Worm (Caenorhabditis elegans) whole organism, L1 larva: Measurements from ENCODE around the gene cpr-3.

ENCODE experiments used
- C34B4.2 ChIP-seq: sonication (generic microtip); optimal IDR thresholded peaks from 2 replicates; lab custom pipeline; 2017; ENCODE audit warnings: mild to moderate bottlenecking, missing genetic modification characterization, missing compliant biosample characterization
- alr-1 ChIP-seq: fragments of 200-800 bp; sonication (Bioruptor generic); optimal IDR thresholded peaks from 2 replicates; lab custom pipeline; 2018; ENCODE audit warnings: borderline replicate concordance, mild to moderate bottlenecking, missing genetic modification characterization, missing compliant biosample characterization
- aly-2 ChIP-seq: fragments of 150-350 bp; optimal IDR thresholded peaks from 2 replicates; lab custom pipeline; 2014; ENCODE audit warnings: missing biosample characterization, missing genetic modification characterization
- blmp-1 ChIP-seq: fragments of 150-350 bp; optimal IDR thresholded peaks from 2 replicates; lab custom pipeline; 2014; ENCODE audit warnings: missing biosample characterization, missing genetic modification characterization
- ceh-63 ChIP-seq: fragments of 200-800 bp; sonication (Bioruptor generic); optimal IDR thresholded peaks from 2 replicates; lab custom pipeline; 2018; ENCODE audit warnings: mild to moderate bottlenecking, missing genetic modification characterization, missing compliant biosample characterization
- ceh-82 ChIP-seq, 3 experiments: fragments of 150-350 bp in 1 of 3; sonication (generic microtip) in 2 of 3; optimal IDR thresholded peaks; 2 replicates each; lab custom pipeline; 2014 to 2017; ENCODE audit warnings: missing biosample characterization in 3 of 3, missing genetic modification characterization in 3 of 3
- ceh-90 ChIP-seq: sonication (generic microtip); optimal IDR thresholded peaks from 2 replicates; lab custom pipeline; 2016; ENCODE audit warnings: missing genetic modification characterization, missing compliant biosample characterization
- ces-1 ChIP-seq: fragments of 150-350 bp; optimal IDR thresholded peaks from 2 replicates; lab custom pipeline; 2014; ENCODE audit warnings: missing biosample characterization, missing genetic modification reagents, missing genetic modification characterization
- dpl-1 ChIP-seq, 3 experiments: fragments of 150-350 bp in 2 of 3; sonication (generic microtip) in 1 of 3; optimal IDR thresholded peaks; 2 replicates each; lab custom pipeline; 2014 to 2017; ENCODE audit warnings: missing biosample characterization in 3 of 3, missing genetic modification characterization in 3 of 3, missing genetic modification reagents in 3 of 3
- efl-1 ChIP-seq, 4 experiments: fragments of 150-350 bp; optimal IDR thresholded peaks in 3 of 4; peaks in 1 of 4; 1 replicate in 1 of 4; 2 replicates in 3 of 4; lab custom pipeline; 2014; ENCODE audit warnings: missing biosample characterization in 2 of 4, missing genetic modification characterization in 2 of 4, missing genetic modification reagents in 2 of 4
- egl-13 ChIP-seq: sonication (generic microtip); optimal IDR thresholded peaks from 2 replicates; lab custom pipeline; 2016; ENCODE audit warnings: missing genotype, missing genetic modification reagents, missing genetic modification characterization, missing compliant biosample characterization
- egl-27 ChIP-seq, 2 experiments: fragments of 150-350 bp in 1 of 2; sonication (generic microtip); optimal IDR thresholded peaks; 3 replicates each; lab custom pipeline; 2017 to 2018; ENCODE audit warnings: missing biosample characterization in 2 of 2, missing genetic modification characterization in 2 of 2, missing genetic modification reagents in 2 of 2
- elt-2 ChIP-seq: sonication (generic microtip); optimal IDR thresholded peaks from 2 replicates; lab custom pipeline; 2016; ENCODE audit warnings: missing genetic modification characterization, mild to moderate bottlenecking, inconsistent platforms, missing compliant biosample characterization, missing genetic modification reagents
- fkh-10 ChIP-seq: sonication (generic microtip); optimal IDR thresholded peaks from 2 replicates; lab custom pipeline; 2017; ENCODE audit warnings: missing biosample characterization, missing genetic modification reagents, missing genetic modification characterization
- fkh-8 ChIP-seq: sonication (generic microtip); optimal IDR thresholded peaks from 2 replicates; lab custom pipeline; 2016; ENCODE audit warnings: mild to moderate bottlenecking, missing genetic modification characterization, missing compliant biosample characterization
- hpl-2 ChIP-seq: fragments of 150-350 bp; optimal IDR thresholded peaks from 2 replicates; lab custom pipeline; 2014; ENCODE audit warnings: missing biosample characterization, missing genetic modification reagents, missing genetic modification characterization
- irx-1 ChIP-seq: sonication (generic microtip); optimal IDR thresholded peaks from 2 replicates; lab custom pipeline; 2016; ENCODE audit warnings: missing genetic modification characterization, missing compliant biosample characterization
- isw-1 ChIP-seq: fragments of 200-800 bp; sonication (Bioruptor generic); IDR thresholded peaks from 2 replicates; pipeline ENCODE4 v1.3.6; 2022; ENCODE audit warnings: missing genetic modification characterization, missing compliant biosample characterization
- jun-1 ChIP-seq: fragments of 150-350 bp; optimal IDR thresholded peaks from 2 replicates; lab custom pipeline; 2014; ENCODE audit warnings: missing biosample characterization, missing genetic modification reagents, missing genetic modification characterization
- lin-13 ChIP-seq: fragments of 150-350 bp; optimal IDR thresholded peaks from 2 replicates; lab custom pipeline; 2014; ENCODE audit warnings: missing biosample characterization, missing genetic modification reagents, missing genetic modification characterization
- lin-15B ChIP-seq: fragments of 150-350 bp; sonication (generic microtip); optimal IDR thresholded peaks from 3 replicates; lab custom pipeline; 2014; ENCODE audit warnings: missing biosample characterization, missing genetic modification characterization
- lin-35 ChIP-seq, 2 experiments: fragments of 150-350 bp; optimal IDR thresholded peaks; 2 replicates each; lab custom pipeline; 2014; ENCODE audit warnings: missing biosample characterization in 2 of 2, missing genetic modification characterization in 2 of 2, missing genetic modification reagents in 2 of 2
- mdl-1 ChIP-seq, 2 experiments: fragments of 150-350 bp; optimal IDR thresholded peaks; 2 replicates each; lab custom pipeline; 2014 to 2017; ENCODE audit warnings: missing biosample characterization in 2 of 2, missing genetic modification characterization in 2 of 2, inconsistent platforms in 1 of 2
- mef-2 ChIP-seq: fragments of 150-350 bp; optimal IDR thresholded peaks from 2 replicates; lab custom pipeline; 2014; ENCODE audit warnings: missing biosample characterization, missing genetic modification characterization
- mep-1 ChIP-seq: fragments of 150-350 bp; optimal IDR thresholded peaks from 2 replicates; lab custom pipeline; 2014; ENCODE audit warnings: missing biosample characterization, missing genetic modification characterization
- nhr-12 ChIP-seq: sonication (generic microtip); optimal IDR thresholded peaks from 2 replicates; lab custom pipeline; 2017; ENCODE audit warnings: missing biosample characterization, missing genetic modification characterization
- nhr-19 ChIP-seq: fragments of 200-800 bp; sonication (Bioruptor generic); conservative IDR thresholded peaks from 2 replicates; pipeline ENCODE4 v1.3.6; 2022; ENCODE audit warnings: missing genetic modification characterization, missing compliant biosample characterization
- nhr-20 ChIP-seq: sonication (generic microtip); optimal IDR thresholded peaks from 2 replicates; lab custom pipeline; 2016; ENCODE audit warnings: mild to moderate bottlenecking, missing genetic modification characterization, missing compliant biosample characterization
- nhr-237 ChIP-seq: fragments of 150-350 bp; optimal IDR thresholded peaks from 2 replicates; lab custom pipeline; 2014; ENCODE audit warnings: missing biosample characterization, missing genetic modification characterization
- nhr-28 ChIP-seq: fragments of 150-350 bp; optimal IDR thresholded peaks from 2 replicates; lab custom pipeline; 2014; ENCODE audit warnings: missing biosample characterization, missing genetic modification characterization
- nhr-47 ChIP-seq: sonication (generic microtip); optimal IDR thresholded peaks from 2 replicates; lab custom pipeline; 2016; ENCODE audit warnings: mild to moderate bottlenecking, missing genetic modification characterization, moderate library complexity, missing compliant biosample characterization
- nhr-71 ChIP-seq: sonication (generic microtip); optimal IDR thresholded peaks from 2 replicates; lab custom pipeline; 2016; ENCODE audit warnings: mild to moderate bottlenecking, missing genetic modification characterization, moderate library complexity, missing compliant biosample characterization
- nhr-77 ChIP-seq: fragments of 150-350 bp; optimal IDR thresholded peaks from 2 replicates; lab custom pipeline; 2014; ENCODE audit warnings: missing biosample characterization, missing genetic modification characterization
- nhr-85 ChIP-seq: sonication (generic microtip); peaks from one replicate; lab custom pipeline; 2016; ENCODE audit warnings: missing genetic modification characterization, inconsistent platforms, missing compliant biosample characterization
- nhr-90 ChIP-seq: sonication (generic microtip); optimal IDR thresholded peaks from 2 replicates; lab custom pipeline; 2016; ENCODE audit warnings: mild to moderate bottlenecking, missing genetic modification characterization, missing compliant biosample characterization; ENCODE audit not compliant: poor library complexity
- pag-3 ChIP-seq: sonication (generic microtip); optimal IDR thresholded peaks from 2 replicates; lab custom pipeline; 2017; ENCODE audit warnings: missing genetic modification characterization, mild to moderate bottlenecking, missing compliant biosample characterization, antibody characterized with exemption, borderline replicate concordance; ENCODE audit not compliant: insufficient read depth
- pax-3 ChIP-seq: fragments of 200-800 bp; sonication (Bioruptor generic); optimal IDR thresholded peaks from 2 replicates; lab custom pipeline; 2018; ENCODE audit warnings: mild to moderate bottlenecking, missing genetic modification characterization, moderate library complexity, missing compliant biosample characterization
- pqm-1 ChIP-seq: sonication (generic microtip); optimal IDR thresholded peaks from 3 replicates; lab custom pipeline; 2017; ENCODE audit warnings: missing biosample characterization, missing genetic modification characterization
- skn-1 ChIP-seq: fragments of 150-350 bp; optimal IDR thresholded peaks from 2 replicates; lab custom pipeline; 2014; ENCODE audit warnings: missing biosample characterization, missing genetic modification characterization
- snu-23 ChIP-seq: sonication (generic microtip); optimal IDR thresholded peaks from 2 replicates; lab custom pipeline; 2016; ENCODE audit warnings: missing genetic modification characterization, missing compliant biosample characterization
- swsn-7 ChIP-seq: sonication (generic microtip); optimal IDR thresholded peaks from 2 replicates; lab custom pipeline; 2016; ENCODE audit warnings: missing genetic modification characterization, missing compliant biosample characterization
- tbx-2 ChIP-seq: sonication (generic microtip); optimal IDR thresholded peaks from 2 replicates; lab custom pipeline; 2016; ENCODE audit warnings: missing genetic modification characterization, missing compliant biosample characterization
- tlp-1 ChIP-seq: fragments of 150-350 bp; optimal IDR thresholded peaks from 2 replicates; lab custom pipeline; 2014; ENCODE audit warnings: missing biosample characterization, missing genetic modification characterization
- unc-30 ChIP-seq: sonication (generic microtip); optimal IDR thresholded peaks from 2 replicates; lab custom pipeline; 2017; ENCODE audit warnings: missing biosample characterization, missing genetic modification characterization
- vab-15 ChIP-seq: sonication (generic microtip); optimal IDR thresholded peaks from 2 replicates; lab custom pipeline; 2017; ENCODE audit warnings: missing genotype, mild to moderate bottlenecking, missing genetic modification characterization, missing compliant biosample characterization
- xbp-1 ChIP-seq: sonication (generic microtip); optimal IDR thresholded peaks from 2 replicates; lab custom pipeline; 2016; ENCODE audit warnings: missing genetic modification characterization, missing compliant biosample characterization
- zip-4 ChIP-seq: fragments of 200-800 bp; sonication (Bioruptor generic); optimal IDR thresholded peaks from 2 replicates; lab custom pipeline; 2018; ENCODE audit warnings: mild to moderate bottlenecking, missing genetic modification characterization, moderate library complexity, missing compliant biosample characterization
- ztf-4 ChIP-seq: fragments of 150-350 bp; optimal IDR thresholded peaks from 2 replicates; lab custom pipeline; 2014; ENCODE audit warnings: missing biosample characterization, missing genetic modification characterization

Gene cpr-3

DNA sequence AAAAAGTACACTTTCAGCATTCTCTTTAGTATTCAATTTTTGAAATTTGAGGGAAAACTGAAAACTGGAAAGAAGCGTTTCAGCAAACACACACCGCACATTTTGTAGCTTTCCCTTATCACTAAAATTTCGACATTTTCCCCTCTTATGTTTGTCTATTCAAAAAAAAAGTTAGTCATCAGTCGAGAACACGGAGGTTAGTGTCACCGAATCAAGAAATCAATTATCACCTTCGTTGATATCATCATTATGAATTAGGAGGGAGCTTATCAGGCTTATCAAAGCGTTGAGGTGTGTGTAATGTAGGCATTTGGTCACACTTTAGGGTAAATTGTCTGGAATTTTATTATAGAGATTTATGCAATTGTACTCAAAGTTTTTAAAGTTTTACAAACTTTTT, at the start of gene cpr-3:
Gene cpr-3, minus strand, starts transcription at position 104 of the 400 bp plus-strand sequence.
- TF ChIP-seq ceh-82 (tag; optimal IDR thresholded peaks at IDR 0.05; lab: Kevin White, UChicago), result no peak
- no peak for TF ChIP-seq lin-35 (GFP tag; optimal IDR thresholded peaks at IDR 0.05; lab: Kevin White, UChicago)
- no peak for TF ChIP-seq efl-1 (optimal IDR thresholded peaks at IDR 0.05; lab: Kevin White, UChicago)
- peak in 1 of 2 experiments; percentile 37 for TF ChIP-seq efl-1 (GFP tag; optimal IDR thresholded peaks at IDR 0.05 in 1 of 2; lab: Kevin White, UChicago)
- TF ChIP-seq fkh-10 (GFP tag; lab: Kevin White, UChicago), result no peak
- TF ChIP-seq nhr-71 (tag; lab: Kevin White, UChicago), result peak; percentile 30
- no peak for TF ChIP-seq fkh-8
- TF ChIP-seq nhr-85 (tag; lab: Kevin White, UChicago), result no peak
- TF ChIP-seq nhr-20 (tag; lab: Kevin White, UChicago), result peak; percentile 52
- TF ChIP-seq pqm-1 (tag; lab: Kevin White, UChicago), result peak; percentile 90
- TF ChIP-seq pax-3 (tag; lab: Kevin White, UChicago), result peak; percentile 88
- TF ChIP-seq irx-1, result no peak
- TF ChIP-seq nhr-12, result no peak
- TF ChIP-seq mep-1 (tag; lab: Kevin White, UChicago), result no peak
- no peak for TF ChIP-seq isw-1 (GFP tag; lab: Robert Waterston, UW)
- peak; percentile 19 for TF ChIP-seq nhr-90 (tag; lab: Kevin White, UChicago)
- no peak for TF ChIP-seq ztf-4 (tag; lab: Kevin White, UChicago)
- peak; percentile 100 for TF ChIP-seq elt-2 (tag; lab: Kevin White, UChicago)
- peak; percentile 83 for TF ChIP-seq tlp-1 (tag; lab: Kevin White, UChicago)
- TF ChIP-seq unc-30, result no peak
- no peak for TF ChIP-seq nhr-237 (tag; lab: Kevin White, UChicago)
- no peak for TF ChIP-seq mdl-1 (tag; optimal IDR thresholded peaks at IDR 0.05; lab: Kevin White, UChicago)
- no peak for TF ChIP-seq nhr-77 (tag; lab: Kevin White, UChicago)
- TF ChIP-seq nhr-19, result no peak
- no peak for TF ChIP-seq pag-3 (tag; lab: Kevin White, UChicago)
- TF ChIP-seq jun-1 (tag; lab: Kevin White, UChicago), result peak; percentile 75
- no peak for TF ChIP-seq ceh-63 (GFP tag; lab: Kevin White, UChicago)
- no peak for TF ChIP-seq tbx-2 (tag; lab: Kevin White, UChicago)
- no peak for TF ChIP-seq lin-13 (GFP tag; lab: Kevin White, UChicago)
- no peak for TF ChIP-seq alr-1
- TF ChIP-seq, all 84 proteins: peak for 9

DNA sequence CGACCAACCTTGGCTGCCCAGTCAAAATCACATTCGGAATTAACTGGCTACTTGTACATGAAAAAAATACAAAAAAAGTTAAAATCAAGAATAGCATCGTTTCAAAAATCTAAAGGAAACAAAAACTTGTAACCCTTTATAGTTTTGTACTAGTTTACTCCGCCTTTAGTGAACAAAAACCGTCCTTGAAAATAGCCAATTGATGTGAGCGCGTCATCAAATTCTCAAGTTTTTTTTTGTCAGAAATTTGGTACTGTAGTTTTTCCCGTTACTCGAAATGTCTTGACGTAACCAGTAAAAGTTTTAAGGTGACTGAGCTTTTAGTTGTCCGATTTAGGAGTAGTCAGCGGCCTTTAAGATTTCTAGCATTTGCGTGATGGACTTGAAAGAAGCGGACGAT, 48.8 kb upstream of the cpr-3 start, which contains the start of gene C29F3.3:
Gene C29F3.3, minus strand, starts transcription at position 101 of the 400 bp plus-strand sequence.
- TF ChIP-seq ceh-90 (tag; lab: Kevin White, UChicago), result no peak
- no peak for TF ChIP-seq aly-2 (tag; lab: Kevin White, UChicago)
- no peak for TF ChIP-seq lin-15B
- TF ChIP-seq dpl-1 (GFP tag; optimal IDR thresholded peaks at IDR 0.05; lab: Kevin White, UChicago), result no peak
- no peak for TF ChIP-seq zip-4
- no peak for TF ChIP-seq swsn-7 (tag; lab: Kevin White, UChicago)
- no peak for TF ChIP-seq xbp-1 (tag; lab: Kevin White, UChicago)
- no peak for TF ChIP-seq snu-23
- no peak for TF ChIP-seq blmp-1 (tag; lab: Kevin White, UChicago)
- TF ChIP-seq vab-15 (tag; lab: Kevin White, UChicago), result no peak

DNA sequence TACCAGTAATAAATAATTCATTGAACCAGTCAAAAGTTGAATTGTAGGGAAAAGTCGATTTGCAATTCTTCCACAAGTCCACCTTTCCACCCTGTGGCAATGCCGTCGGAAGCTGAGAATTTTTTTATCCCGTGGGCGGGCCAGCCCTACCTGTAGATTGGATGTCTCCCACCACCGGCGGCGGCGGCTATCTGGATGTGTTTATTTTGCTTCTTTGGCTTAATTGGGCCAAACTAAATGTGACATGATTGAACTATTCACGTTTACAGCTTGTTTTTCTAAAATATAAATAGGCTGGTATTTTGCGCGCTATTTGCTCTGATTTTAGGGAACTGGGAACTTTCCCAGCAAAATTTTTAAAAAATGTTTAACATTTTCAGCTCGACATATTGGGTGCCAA, 46.0 kb upstream of the cpr-3 start, which contains the start of gene wrt-8:
Gene wrt-8, minus strand, starts transcription at position 101 of the 400 bp plus-strand sequence.
- no peak for TF ChIP-seq nhr-28 (tag; lab: Kevin White, UChicago)
- TF ChIP-seq hpl-2, result no peak
- no peak for TF ChIP-seq nhr-47
- no peak for TF ChIP-seq nhr-12
- no peak for TF ChIP-seq irx-1
- no peak for TF ChIP-seq skn-1 (tag; lab: Kevin White, UChicago)
- no peak for TF ChIP-seq C34B4.2 (tag; lab: Kevin White, UChicago)
- no peak for TF ChIP-seq mef-2
- no peak for TF ChIP-seq lin-35 (GFP tag; optimal IDR thresholded peaks at IDR 0.05; lab: Kevin White, UChicago)
- no peak for TF ChIP-seq isw-1 (GFP tag; lab: Robert Waterston, UW)
- TF ChIP-seq lin-13 (GFP tag; lab: Kevin White, UChicago), result no peak
- TF ChIP-seq unc-30, result no peak
- no peak for TF ChIP-seq mdl-1 (tag; optimal IDR thresholded peaks at IDR 0.05; lab: Kevin White, UChicago)
- TF ChIP-seq egl-13, result no peak
- no peak for TF ChIP-seq swsn-7 (tag; lab: Kevin White, UChicago)
- no peak for TF ChIP-seq ces-1 (GFP tag; lab: Kevin White, UChicago)
- TF ChIP-seq jun-1 (tag; lab: Kevin White, UChicago), result no peak
- TF ChIP-seq egl-27 (tag; optimal IDR thresholded peaks at IDR 0.05; lab: Kevin White, UChicago), result no peak
